Fruit fly (Drosophila melanogaster) whole organism, pupa: ENCODE data around the gene Pburs.
A peak's percentile ranks its signal among the peaks of the same experiment; 100 is the strongest.

Experiments
- CG10348 ChIP-seq: fragments of 200-800 bp; sonication (Bioruptor generic); IDR thresholded peaks from 2 replicates; pipeline ENCODE4 v1.3.6; 2022; ENCODE audit warnings: missing biosample characterization, missing genetic modification characterization
- CG12605 ChIP-seq: fragments of 200-800 bp; sonication (Bioruptor generic); IDR thresholded peaks from 2 replicates; pipeline ENCODE4 v1.3.6; 2022; ENCODE audit warnings: missing biosample characterization, missing genetic modification characterization
- CG13204 ChIP-seq: fragments of 200-800 bp; sonication (Bioruptor generic); optimal IDR thresholded peaks from 2 replicates; lab custom pipeline; 2018; ENCODE audit warnings: missing biosample characterization, mild to moderate bottlenecking, missing genetic modification characterization, moderate library complexity
- CG14655 ChIP-seq: fragments of 200-800 bp; sonication (Bioruptor generic); optimal IDR thresholded peaks from 3 replicates; lab custom pipeline; 2017; ENCODE audit warnings: mild to moderate bottlenecking, missing biosample characterization, missing genetic modification reagents, missing genetic modification characterization
- CG15710 ChIP-seq: fragments of 200-800 bp; sonication (Bioruptor generic); optimal IDR thresholded peaks from 2 replicates; lab custom pipeline; 2018; ENCODE audit warnings: missing biosample characterization, mild to moderate bottlenecking, missing genetic modification characterization, moderate library complexity
- CG17806 ChIP-seq: fragments of 200-800 bp; sonication (Bioruptor generic); optimal IDR thresholded peaks from 2 replicates; lab custom pipeline; 2018; ENCODE audit warnings: missing biosample characterization, mild to moderate bottlenecking, missing genetic modification characterization, moderate library complexity
- CG32121 ChIP-seq: fragments of 200-800 bp; sonication (Bioruptor generic); IDR thresholded peaks from 2 replicates; pipeline ENCODE4 v1.3.6; 2022; ENCODE audit warnings: missing biosample characterization, missing genetic modification characterization
- CG34367 ChIP-seq: fragments of 200-800 bp; sonication (Bioruptor generic); optimal IDR thresholded peaks from 2 replicates; lab custom pipeline; 2018; ENCODE audit warnings: missing biosample characterization, mild to moderate bottlenecking, missing genetic modification characterization
- CG4496 ChIP-seq: fragments of 200-800 bp; sonication (Bioruptor generic); IDR thresholded peaks from 3 replicates; pipeline ENCODE4 v1.3.6; 2022; ENCODE audit warnings: missing biosample characterization, missing genetic modification characterization
- CG8159 ChIP-seq: fragments of 200-800 bp; sonication (Bioruptor generic); optimal IDR thresholded peaks from 3 replicates; lab custom pipeline; 2018; ENCODE audit warnings: missing biosample characterization, mild to moderate bottlenecking, missing genetic modification characterization, moderate library complexity
- CG8301 ChIP-seq: fragments of 200-800 bp; sonication (Bioruptor generic); optimal IDR thresholded peaks from 2 replicates; lab custom pipeline; 2018; ENCODE audit warnings: missing biosample characterization, mild to moderate bottlenecking, missing genetic modification characterization
- CG9948 ChIP-seq: fragments of 200-800 bp; sonication (Bioruptor generic); optimal IDR thresholded peaks from 2 replicates; lab custom pipeline; 2018; ENCODE audit warnings: missing biosample characterization, mild to moderate bottlenecking, missing genetic modification characterization, moderate library complexity
- D1 ChIP-seq: fragments of 200-800 bp; sonication (Bioruptor generic); optimal IDR thresholded peaks from 2 replicates; lab custom pipeline; 2018; ENCODE audit warnings: missing biosample characterization, mild to moderate bottlenecking, missing genetic modification characterization, moderate library complexity
- EcR ChIP-seq: fragments of 200-800 bp; sonication (Bioruptor generic); optimal IDR thresholded peaks from 3 replicates; lab custom pipeline; 2019; ENCODE audit warnings: missing biosample characterization, missing genetic modification characterization, mild to moderate bottlenecking, moderate library complexity, missing genetic modification reagents
- Ets98B ChIP-seq: fragments of 200-800 bp; sonication (Bioruptor generic); IDR thresholded peaks from 2 replicates; pipeline ENCODE4 v1.3.6; 2022; ENCODE audit warnings: missing biosample characterization, missing genetic modification characterization
- Pif1A ChIP-seq: fragments of 200-800 bp; sonication (Bioruptor generic); optimal IDR thresholded peaks from 3 replicates; lab custom pipeline; 2016; ENCODE audit warnings: missing biosample characterization, missing genetic modification characterization
- Pif1B ChIP-seq: fragments of 200-800 bp; sonication (Bioruptor generic); optimal IDR thresholded peaks from 3 replicates; lab custom pipeline; 2016; ENCODE audit warnings: missing biosample characterization, missing genetic modification characterization
- Snoo ChIP-seq: fragments of 200-800 bp; sonication (Bioruptor generic); optimal IDR thresholded peaks from 3 replicates; lab custom pipeline; 2017; ENCODE audit warnings: missing biosample characterization, mild to moderate bottlenecking, missing genetic modification characterization, inconsistent platforms
- fd96Ca ChIP-seq: fragments of 200-800 bp; sonication (Bioruptor generic); IDR thresholded peaks from 3 replicates; pipeline ENCODE4 v1.3.6; 2022; ENCODE audit warnings: missing biosample characterization, missing genetic modification characterization
- gl ChIP-seq: fragments of 200-800 bp; sonication (Bioruptor generic); optimal IDR thresholded peaks from 2 replicates; lab custom pipeline; 2018; ENCODE audit warnings: missing biosample characterization, mild to moderate bottlenecking, missing genetic modification characterization
- rn ChIP-seq: fragments of 200-800 bp; sonication (Bioruptor generic); IDR thresholded peaks from 2 replicates; pipeline ENCODE4 v1.3.6; 2022; ENCODE audit warnings: missing biosample characterization, missing genetic modification characterization

Gene Pburs

DNA sequence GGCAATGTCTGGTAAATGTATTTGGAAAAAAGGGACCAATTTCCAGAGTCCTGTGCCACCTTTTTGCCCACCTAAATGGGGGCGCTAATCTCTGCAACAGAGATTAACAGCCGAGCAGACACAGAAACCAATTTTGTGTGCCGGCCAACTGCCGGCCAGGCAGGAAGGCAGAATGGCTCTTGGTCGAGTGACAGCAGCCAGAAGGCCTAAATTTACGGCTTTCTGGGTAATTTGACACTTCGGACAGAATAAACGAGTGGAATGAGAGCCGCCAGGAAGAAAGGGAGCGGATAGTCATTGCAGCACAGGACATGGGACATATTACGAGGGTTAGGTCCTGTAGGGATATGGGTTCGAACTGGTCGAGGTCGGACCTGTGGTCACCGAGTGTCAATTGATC is 14.3 kb upstream of the Pburs start:
- no peak for TF ChIP-seq Ets98B (GFP tag; lab: Robert Waterston, UW)
- no peak for TF ChIP-seq CG15710 (tag; lab: Kevin White, UChicago)
- TF ChIP-seq D1 (tag; lab: Kevin White, UChicago): no peak
- TF ChIP-seq CG14655: no peak
- TF ChIP-seq CG10348 (GFP tag; lab: Robert Waterston, UW): no peak
- no peak for TF ChIP-seq CG13204 (GFP tag; lab: Kevin White, UChicago)
- no peak for TF ChIP-seq Pif1A (GFP tag; lab: Kevin White, UChicago)
- no peak for TF ChIP-seq CG8301 (tag; lab: Kevin White, UChicago)
- no peak for TF ChIP-seq CG32121 (GFP tag; lab: Robert Waterston, UW)
- no peak for TF ChIP-seq fd96Ca (GFP tag; lab: Robert Waterston, UW)
- no peak for TF ChIP-seq CG17806 (tag; lab: Kevin White, UChicago)
- TF ChIP-seq rn (GFP tag; lab: Robert Waterston, UW): no peak
- TF ChIP-seq CG12605 (GFP tag; lab: Robert Waterston, UW): no peak
- no peak for TF ChIP-seq CG34367 (tag; lab: Kevin White, UChicago)
- TF ChIP-seq Snoo: no peak
- TF ChIP-seq CG4496 (GFP tag; lab: Robert Waterston, UW): no peak
- TF ChIP-seq gl: no peak
- no peak for TF ChIP-seq CG8159
- no peak for TF ChIP-seq EcR (GFP tag; lab: Kevin White, UChicago)
- no peak for TF ChIP-seq Pif1B (GFP tag; lab: Kevin White, UChicago)

DNA sequence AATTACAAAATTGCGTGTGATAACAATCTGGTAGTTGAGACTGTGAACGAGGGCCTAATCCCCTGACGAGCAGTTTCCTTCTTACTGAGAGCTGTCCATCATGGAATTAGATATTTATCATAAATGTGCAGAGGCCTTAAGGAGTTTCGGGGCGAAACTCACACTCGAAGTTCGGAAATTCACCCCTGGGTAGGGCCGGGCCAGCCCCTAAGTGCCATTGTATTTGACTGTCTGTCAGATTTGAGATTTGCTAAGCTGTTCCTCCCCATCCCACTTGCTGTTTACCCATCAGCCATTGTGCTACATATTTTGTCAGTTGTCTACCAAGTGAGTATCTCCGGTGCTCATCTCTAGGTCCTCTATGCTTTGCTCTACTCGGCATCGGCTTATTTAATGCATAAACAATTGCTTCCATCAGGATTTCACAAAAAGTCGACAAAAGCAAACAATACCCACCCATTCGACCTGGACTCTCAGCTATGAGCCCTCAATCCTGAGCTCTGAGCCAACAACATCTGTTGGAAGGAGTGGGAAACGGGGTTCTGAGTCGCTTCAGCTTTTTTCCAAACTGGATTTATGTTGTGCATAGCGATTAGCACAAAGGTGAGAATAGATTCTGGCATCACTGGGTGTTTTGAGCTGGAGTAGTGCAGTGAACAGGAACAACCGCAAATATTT is 13.1 kb upstream of the Pburs start:
- TF ChIP-seq CG32121 (GFP tag; lab: Robert Waterston, UW) (no peak), CG10348 (GFP tag; lab: Robert Waterston, UW) (no peak), CG8301 (tag; lab: Kevin White, UChicago) (no peak), Pif1B (GFP tag; lab: Kevin White, UChicago) (no peak), rn (GFP tag; lab: Robert Waterston, UW) (no peak), fd96Ca (GFP tag; lab: Robert Waterston, UW) (no peak), CG13204 (GFP tag; lab: Kevin White, UChicago) (no peak), gl (no peak), CG9948 (tag; lab: Kevin White, UChicago) (no peak), CG34367 (tag; lab: Kevin White, UChicago) (no peak), CG12605 (GFP tag; lab: Robert Waterston, UW) (no peak), EcR (GFP tag; lab: Kevin White, UChicago) (no peak), CG14655 (no peak)
- TF ChIP-seq, all 21 proteins: peak for 0

DNA sequence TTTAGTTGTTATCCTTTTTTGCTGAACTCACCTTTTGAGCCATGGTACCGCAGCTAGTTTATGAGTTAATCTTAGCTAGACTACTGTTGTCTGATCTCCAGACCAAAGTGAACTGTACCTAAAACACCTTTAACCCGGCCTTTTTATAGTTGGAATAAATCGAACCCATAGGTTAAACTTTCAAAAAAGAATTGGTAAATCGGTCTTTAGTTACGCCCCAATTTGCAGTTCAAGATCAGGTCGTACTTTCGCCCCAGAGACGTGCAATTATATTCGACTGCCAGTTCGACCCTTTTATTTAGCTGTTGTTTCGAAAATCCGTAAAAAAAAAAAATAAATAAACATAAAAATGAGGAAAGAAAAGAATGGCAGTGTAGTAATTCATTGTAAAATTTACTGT is 8.0 kb upstream of the Pburs start, which contains the start of gene Cpr35B:
Gene Cpr35B (minus strand): TSS at position 101 of the 400 bp plus-strand sequence.
- TF ChIP-seq CG10348 (GFP tag; lab: Robert Waterston, UW) (no peak), CG8301 (tag; lab: Kevin White, UChicago) (no peak), Snoo (no peak), CG15710 (tag; lab: Kevin White, UChicago) (no peak), CG12605 (GFP tag; lab: Robert Waterston, UW) (no peak)

DNA sequence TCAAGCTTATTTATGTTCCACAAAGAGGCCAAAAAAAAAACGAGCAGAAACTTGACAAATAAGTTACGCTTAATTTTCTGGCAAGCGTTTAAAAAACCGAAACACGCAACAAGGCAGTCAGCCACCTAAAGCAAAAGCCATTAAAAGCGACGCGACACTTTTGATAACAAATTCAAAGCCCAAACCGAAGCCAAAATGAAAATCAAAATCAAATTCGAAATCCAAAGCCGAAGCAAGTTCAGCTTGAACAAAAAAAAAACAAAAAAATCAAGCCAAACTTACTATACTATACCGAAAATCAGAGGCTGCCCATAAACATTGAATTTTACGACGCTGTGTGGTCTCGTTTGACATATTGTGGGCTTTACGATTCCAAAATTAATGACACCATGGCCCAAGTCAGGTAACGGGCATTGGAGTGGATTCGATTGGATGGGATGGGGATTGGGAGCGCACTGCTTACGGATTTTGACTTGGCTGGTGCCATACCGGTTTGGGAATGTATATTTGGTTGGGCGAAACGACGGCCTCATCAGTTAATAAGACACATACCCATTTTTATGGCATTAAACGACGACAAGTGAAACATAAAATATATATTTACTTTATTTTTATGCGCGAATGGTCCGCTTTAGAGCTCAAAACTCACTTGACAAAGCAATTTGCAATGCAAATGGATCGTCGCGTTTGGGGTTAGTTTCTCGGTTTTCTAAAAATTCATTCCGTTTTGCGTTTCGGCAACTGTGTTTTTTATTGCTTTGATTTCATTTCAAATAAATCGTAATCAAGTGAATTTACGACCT is 5.1 kb upstream of the Pburs start:
- TF ChIP-seq fd96Ca (GFP tag; lab: Robert Waterston, UW): no peak

DNA sequence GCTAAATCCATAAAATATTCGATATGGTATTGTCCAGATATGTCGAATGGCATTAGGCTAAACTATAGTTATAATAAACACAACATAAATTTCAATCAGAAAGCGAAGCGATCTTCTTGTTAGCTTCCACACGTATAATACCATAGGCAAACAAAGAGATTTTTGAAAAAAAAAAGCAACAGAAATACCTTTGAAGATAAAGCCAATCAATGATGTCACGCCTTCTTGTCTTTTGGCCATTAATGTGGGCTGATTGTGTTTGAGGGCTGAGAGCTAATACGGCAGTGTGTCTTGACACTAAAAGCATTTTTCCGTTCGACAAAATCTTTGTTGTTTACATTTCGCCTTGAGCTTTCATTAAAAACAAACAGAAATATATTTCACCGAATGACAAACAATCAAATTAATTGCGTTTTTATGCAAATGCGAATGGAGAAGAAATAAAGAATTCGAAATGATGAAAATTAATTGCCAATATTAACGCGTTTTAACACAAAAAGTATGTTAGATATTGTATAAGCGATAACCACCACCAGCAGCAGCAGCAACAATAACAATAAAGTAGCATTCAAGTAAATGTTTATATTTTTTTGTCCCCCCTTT is 2.7 kb downstream of the Pburs start:
- no peak for TF ChIP-seq Pif1A (GFP tag; lab: Kevin White, UChicago)
- TF ChIP-seq gl: no peak
- no peak for TF ChIP-seq CG32121 (GFP tag; lab: Robert Waterston, UW)
- TF ChIP-seq CG8301 (tag; lab: Kevin White, UChicago): no peak
- TF ChIP-seq CG13204 (GFP tag; lab: Kevin White, UChicago): no peak
- no peak for TF ChIP-seq CG14655
- TF ChIP-seq rn (GFP tag; lab: Robert Waterston, UW): no peak
- TF ChIP-seq D1 (tag; lab: Kevin White, UChicago): no peak
- no peak for TF ChIP-seq CG9948 (tag; lab: Kevin White, UChicago)

DNA sequence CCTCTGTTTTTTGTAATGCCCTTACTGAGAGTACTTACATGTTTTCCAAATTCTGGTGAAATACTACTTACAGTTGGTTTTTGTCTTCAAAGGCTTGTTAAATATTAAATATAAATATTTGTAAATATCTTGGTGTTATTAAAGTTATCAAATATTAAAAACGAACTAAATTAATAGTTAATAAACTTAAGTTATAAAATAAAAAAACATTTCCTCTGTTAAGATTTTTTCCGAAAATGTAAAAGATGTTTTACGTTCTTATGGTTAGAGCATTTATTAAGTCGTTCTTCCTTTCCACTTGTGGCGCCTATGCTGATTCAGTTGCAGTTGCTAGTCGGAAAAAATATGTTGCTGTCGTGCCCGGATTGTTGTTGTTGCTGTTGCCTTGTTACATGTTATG is 3.7 kb downstream of the Pburs start:
- TF ChIP-seq CG4496 (GFP tag; lab: Robert Waterston, UW) (no peak), gl (no peak), Snoo (no peak), fd96Ca (GFP tag; lab: Robert Waterston, UW) (no peak), Pif1B (GFP tag; lab: Kevin White, UChicago) (no peak), D1 (tag; lab: Kevin White, UChicago) (no peak), CG12605 (GFP tag; lab: Robert Waterston, UW) (no peak), CG34367 (tag; lab: Kevin White, UChicago) (peak; percentile 6), rn (GFP tag; lab: Robert Waterston, UW) (no peak), CG10348 (GFP tag; lab: Robert Waterston, UW) (no peak), CG17806 (tag; lab: Kevin White, UChicago) (peak; percentile 14), CG32121 (GFP tag; lab: Robert Waterston, UW) (no peak), EcR (GFP tag; lab: Kevin White, UChicago) (no peak), Pif1A (GFP tag; lab: Kevin White, UChicago) (no peak), CG9948 (tag; lab: Kevin White, UChicago) (peak; percentile 51), CG15710 (tag; lab: Kevin White, UChicago) (peak; percentile 44), CG14655 (peak; percentile 78), CG8159 (peak; percentile 58), Ets98B (GFP tag; lab: Robert Waterston, UW) (no peak), CG8301 (tag; lab: Kevin White, UChicago) (peak; percentile 53), CG13204 (GFP tag; lab: Kevin White, UChicago) (no peak)
